ENCODE assay signal across 1 fruit fly cellular context in the genomic region with DNA sequence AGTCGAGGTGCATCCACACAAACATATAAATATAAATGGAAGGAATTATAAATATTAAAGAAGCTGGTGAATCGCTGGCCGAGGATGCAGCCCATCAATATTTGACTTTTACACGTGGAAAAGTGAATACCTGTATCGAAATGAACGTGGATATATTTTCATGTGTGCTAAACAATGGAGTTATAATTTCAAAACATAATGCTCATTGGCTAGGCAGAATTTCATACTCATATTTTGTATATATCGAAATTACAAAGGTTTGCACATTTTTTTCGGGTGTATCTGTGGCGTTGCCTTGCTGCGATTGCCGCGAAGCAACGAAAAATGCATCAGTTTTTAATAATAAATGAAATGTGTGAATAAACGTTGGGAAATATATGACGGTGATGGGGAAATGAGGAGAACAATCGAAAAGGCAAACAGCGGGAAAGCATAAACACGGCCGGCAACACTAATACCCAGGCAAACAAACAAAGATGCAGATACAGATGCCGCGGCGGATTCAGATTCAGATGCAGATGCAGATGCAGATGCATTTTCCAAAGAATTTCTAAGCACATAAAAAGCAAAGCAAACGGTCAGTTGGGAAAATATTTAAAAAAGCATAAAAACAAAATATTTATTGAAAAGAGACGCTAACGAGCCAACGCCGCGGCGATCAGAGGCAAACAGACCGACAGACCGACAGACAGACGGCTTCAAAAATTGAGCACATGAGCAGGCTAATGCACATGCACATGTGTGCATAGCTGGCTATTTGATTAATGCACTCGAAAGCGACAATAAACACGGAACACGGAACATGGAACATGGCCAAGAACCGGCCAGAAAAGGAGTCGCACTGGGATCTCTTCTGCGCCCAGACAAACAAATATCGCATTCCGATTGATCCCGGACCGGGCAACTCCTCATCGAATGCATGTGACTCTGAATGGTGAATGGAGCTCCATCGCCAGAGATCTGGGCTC.
A peak's percentile ranks its signal among the peaks of the same experiment; 100 is the strongest.
TF ChIP-seq lines count a peak whose summit lies in the region.

No protein-coding gene starts in this region.

TF ChIP-seq in whole organism, embryonic, 481 proteins besides CTCF, POLR2A, EP300 and RAD21 (continued from another document and continues in another):
- TF ChIP-seq Spps (tag; optimal IDR thresholded peaks at IDR 0.05; lab: Kevin White, UChicago) (peak; percentile 80), vvl (GFP tag; IDR thresholded peaks at IDR 0.05; lab: Robert Waterston, UW) (peak; percentile 83), CG13123 (GFP tag; optimal IDR thresholded peaks at IDR 0.05; lab: Kevin White, UChicago) (no peak), Eip74EF (GFP tag; optimal IDR thresholded peaks at IDR 0.05; lab: Kevin White, UChicago) (peak in 1 of 2 experiments; percentile 57), CG6254 (GFP tag; optimal IDR thresholded peaks at IDR 0.05; lab: Kevin White, UChicago) (peak; percentile 85), D19A (tag; optimal IDR thresholded peaks at IDR 0.05; lab: Kevin White, UChicago) (peak; percentile 67), pan (optimal IDR thresholded peaks at IDR 0.05; lab: Kevin White, UChicago) (no peak), pan (GFP tag; optimal IDR thresholded peaks at IDR 0.05 in 1 of 2, IDR thresholded peaks at IDR 0.05 in 1 of 2) (peak in 1 of 2 experiments; percentile 29), dan (GFP tag; IDR thresholded peaks at IDR 0.05; lab: Robert Waterston, UW) (peak; percentile 46; the same call in 1 of the 2 replicates), CG11093 (GFP tag; IDR thresholded peaks at IDR 0.05; lab: Robert Waterston, UW) (0 out of 3 replicates have a peak, but pooled peaks have one; percentile 13), CG7271 (tag; optimal IDR thresholded peaks at IDR 0.05; lab: Kevin White, UChicago) (no peak), Xrp1 (GFP tag; IDR thresholded peaks at IDR 0.05; lab: Robert Waterston, UW) (peak; percentile 84), crol (GFP tag; IDR thresholded peaks at IDR 0.05; lab: Robert Waterston, UW) (peak; percentile 31; the same call in 1 of the 2 replicates), NC2β (GFP tag; optimal IDR thresholded peaks at IDR 0.05; lab: Kevin White, UChicago) (peak; percentile 52), CG6654 (GFP tag; optimal IDR thresholded peaks at IDR 0.05; lab: Kevin White, UChicago) (peak; percentile 45), pros (GFP tag; optimal IDR thresholded peaks at IDR 0.05; lab: Kevin White, UChicago) (no peak), Dip3 (GFP tag; optimal IDR thresholded peaks at IDR 0.05; lab: Kevin White, UChicago) (no peak), CG2199 (GFP tag; IDR thresholded peaks at IDR 0.05; lab: Robert Waterston, UW) (peak; percentile 70; the same call in 2 of the 3 replicates), fd102C (GFP tag; optimal IDR thresholded peaks at IDR 0.05; lab: Kevin White, UChicago) (peak; percentile 45), CG16813 (GFP tag; IDR thresholded peaks at IDR 0.05; lab: Robert Waterston, UW; ENCODE audit: partially characterized antibody) (no peak), disco-r (GFP tag; optimal IDR thresholded peaks at IDR 0.05; lab: Kevin White, UChicago) (no peak), CG6813 (GFP tag; optimal IDR thresholded peaks at IDR 0.05; lab: Kevin White, UChicago) (peak; percentile 35), CG10959 (GFP tag; IDR thresholded peaks at IDR 0.05; lab: Robert Waterston, UW) (peak; percentile 72), ems (GFP tag; optimal IDR thresholded peaks at IDR 0.05; lab: Kevin White, UChicago) (peak; percentile 33), Nf-YC (tag; optimal IDR thresholded peaks at IDR 0.05; lab: Kevin White, UChicago) (no peak), CG8359 (GFP tag; optimal IDR thresholded peaks at IDR 0.05; lab: Kevin White, UChicago; ENCODE audit: borderline replicate concordance) (peak; percentile 52), pb (GFP tag; optimal IDR thresholded peaks at IDR 0.05; lab: Kevin White, UChicago) (peak; percentile 14), Camta (GFP tag; optimal IDR thresholded peaks at IDR 0.05; lab: Kevin White, UChicago) (peak; percentile 52), CG1602 (GFP tag; optimal IDR thresholded peaks at IDR 0.05; lab: Kevin White, UChicago) (peak; percentile 3), Jarid2 (GFP tag; optimal IDR thresholded peaks at IDR 0.05; lab: Kevin White, UChicago) (peak; percentile 16), lov (optimal IDR thresholded peaks at IDR 0.05; lab: Kevin White, UChicago) (no peak), lov (GFP tag; IDR thresholded peaks at IDR 0.05; lab: Robert Waterston, UW) (peak; percentile 76; the same call in 1 of the 3 replicates), Oli (tag; optimal IDR thresholded peaks at IDR 0.05; lab: Kevin White, UChicago) (peak; percentile 17), az2 (GFP tag; optimal IDR thresholded peaks at IDR 0.05; lab: Kevin White, UChicago) (peak; percentile 53), sc (optimal IDR thresholded peaks at IDR 0.05; lab: Kevin White, UChicago) (no peak), sc (GFP tag; optimal IDR thresholded peaks at IDR 0.05; lab: Kevin White, UChicago) (peak; percentile 56), gce (GFP tag; IDR thresholded peaks at IDR 0.05; lab: Robert Waterston, UW) (no peak), Atf-2 (GFP tag; optimal IDR thresholded peaks at IDR 0.05; lab: Kevin White, UChicago) (peak; percentile 21), dpn (GFP tag; optimal IDR thresholded peaks at IDR 0.05; lab: Kevin White, UChicago) (peak; percentile 7 to 16), Nf-YB (GFP tag; optimal IDR thresholded peaks at IDR 0.05; lab: Kevin White, UChicago) (peak; percentile 9), CG4404 (GFP tag; IDR thresholded peaks at IDR 0.05; lab: Robert Waterston, UW) (peak; percentile 63), CG18476 (GFP tag; optimal IDR thresholded peaks at IDR 0.05; lab: Kevin White, UChicago) (peak; percentile 14), otp (GFP tag; IDR thresholded peaks at IDR 0.05; lab: Robert Waterston, UW) (peak; percentile 38; the same call in 1 of the 3 replicates), CG34422 (GFP tag; IDR thresholded peaks at IDR 0.05; lab: Robert Waterston, UW) (0 out of 3 replicates have a peak, but pooled peaks have one; percentile 22), CG15601 (tag; optimal IDR thresholded peaks at IDR 0.05; lab: Kevin White, UChicago) (peak; percentile 64), CG5180 (GFP tag; optimal IDR thresholded peaks at IDR 0.05; lab: Kevin White, UChicago) (no peak), CG9727 (GFP tag; optimal IDR thresholded peaks at IDR 0.05; lab: Kevin White, UChicago) (peak; percentile 75), dmrt11E (tag; optimal IDR thresholded peaks at IDR 0.05; lab: Kevin White, UChicago) (peak; percentile 80), CG6854 (GFP tag; optimal IDR thresholded peaks at IDR 0.05; lab: Kevin White, UChicago) (no peak), tgo (GFP tag; IDR thresholded peaks at IDR 0.05; lab: Robert Waterston, UW) (peak; percentile 50; the same call in 2 of the 3 replicates), CG7556 (GFP tag; optimal IDR thresholded peaks at IDR 0.05; lab: Kevin White, UChicago) (peak; percentile 28), row (GFP tag; IDR thresholded peaks at IDR 0.05; lab: Robert Waterston, UW) (peak; percentile 44; the same call in 2 of the 3 replicates), pita (GFP tag; optimal IDR thresholded peaks at IDR 0.05; lab: Kevin White, UChicago) (no peak), CG3995 (GFP tag; optimal IDR thresholded peaks at IDR 0.05; lab: Kevin White, UChicago) (no peak), gt (GFP tag; IDR thresholded peaks at IDR 0.05; lab: Robert Waterston, UW) (peak; percentile 62), chn (GFP tag; optimal IDR thresholded peaks at IDR 0.05; lab: Kevin White, UChicago) (peak; percentile 42), Myb (GFP tag; optimal IDR thresholded peaks at IDR 0.05; lab: Kevin White, UChicago) (no peak), CG14710 (tag; optimal IDR thresholded peaks at IDR 0.05; lab: Kevin White, UChicago) (peak; percentile 78), cato (GFP tag; optimal IDR thresholded peaks at IDR 0.05; lab: Kevin White, UChicago; ENCODE audit: borderline replicate concordance) (peak; percentile 9), CG12391 (tag; optimal IDR thresholded peaks at IDR 0.05; lab: Kevin White, UChicago) (peak; percentile 59), toy (GFP tag; IDR thresholded peaks at IDR 0.05; lab: Robert Waterston, UW) (no peak), ara (GFP tag; IDR thresholded peaks at IDR 0.05; lab: Robert Waterston, UW) (peak; percentile 77), ab (GFP tag; optimal IDR thresholded peaks at IDR 0.05; lab: Kevin White, UChicago) (no peak), CG10979 (tag; optimal IDR thresholded peaks at IDR 0.05; lab: Kevin White, UChicago) (peak; percentile 87), zfh1 (GFP tag; IDR thresholded peaks at IDR 0.05; lab: Robert Waterston, UW) (peak; percentile 81), Sox102F (GFP tag; optimal IDR thresholded peaks at IDR 0.05; lab: Kevin White, UChicago) (peak; percentile 49), CG12104 (GFP tag; optimal IDR thresholded peaks at IDR 0.05; lab: Kevin White, UChicago) (peak; percentile 42), lab (GFP tag; optimal IDR thresholded peaks at IDR 0.05; lab: Kevin White, UChicago) (no peak), Xbp1 (GFP tag; optimal IDR thresholded peaks at IDR 0.05; lab: Kevin White, UChicago) (peak; percentile 35), Dad (GFP tag; optimal IDR thresholded peaks at IDR 0.05; lab: Kevin White, UChicago) (no peak), org-1 (GFP tag; optimal IDR thresholded peaks at IDR 0.05; lab: Kevin White, UChicago) (no peak), H15 (GFP tag; IDR thresholded peaks at IDR 0.05; lab: Robert Waterston, UW) (0 out of 3 replicates have a peak, but pooled peaks have one; percentile 33), fd64A (GFP tag; optimal IDR thresholded peaks at IDR 0.05; lab: Kevin White, UChicago) (peak; percentile 10), Ptx1 (GFP tag; IDR thresholded peaks at IDR 0.05; lab: Robert Waterston, UW) (peak; percentile 37), Taf1 (GFP tag; IDR thresholded peaks at IDR 0.05; lab: Robert Waterston, UW) (no peak), CoRest (tag; optimal IDR thresholded peaks at IDR 0.05; lab: Kevin White, UChicago) (peak; percentile 45), zen (tag; optimal IDR thresholded peaks at IDR 0.05; lab: Kevin White, UChicago) (peak; percentile 49), sug (tag; optimal IDR thresholded peaks at IDR 0.05; lab: Kevin White, UChicago) (no peak), Elba2 (GFP tag; optimal IDR thresholded peaks at IDR 0.05; lab: Kevin White, UChicago) (no peak), CG11695 (GFP tag; IDR thresholded peaks at IDR 0.05; lab: Robert Waterston, UW) (0 out of 3 replicates have a peak, but pooled peaks have one; percentile 34), Hr78 (GFP tag; optimal IDR thresholded peaks at IDR 0.05; lab: Kevin White, UChicago) (peak in 1 of 2 experiments; percentile 4), ranshi (GFP tag; IDR thresholded peaks at IDR 0.05; lab: Robert Waterston, UW) (peak; percentile 69), trem (tag; optimal IDR thresholded peaks at IDR 0.05; lab: Kevin White, UChicago) (peak; percentile 78), CG1603 (tag; optimal IDR thresholded peaks at IDR 0.05; lab: Kevin White, UChicago) (peak; percentile 64), nerfin-1 (tag; optimal IDR thresholded peaks at IDR 0.05; lab: Kevin White, UChicago) (peak; percentile 68), chinmo (GFP tag; IDR thresholded peaks at IDR 0.05; lab: Robert Waterston, UW; ENCODE audit: partially characterized antibody) (no peak), bab2 (GFP tag; optimal IDR thresholded peaks at IDR 0.05; lab: Kevin White, UChicago) (peak; percentile 39), ac (GFP tag; optimal IDR thresholded peaks at IDR 0.05; lab: Kevin White, UChicago) (peak; percentile 31), stc (GFP tag; IDR thresholded peaks at IDR 0.05; lab: Robert Waterston, UW) (no peak), CG18011 (GFP tag; optimal IDR thresholded peaks at IDR 0.05; lab: Kevin White, UChicago) (no peak), chm (GFP tag; IDR thresholded peaks at IDR 0.05; lab: Robert Waterston, UW) (peak; percentile 76; the same call in 1 of the 2 replicates), D (optimal IDR thresholded peaks at IDR 0.05; lab: Kevin White, UChicago) (no peak), D (GFP tag; optimal IDR thresholded peaks at IDR 0.05; lab: Kevin White, UChicago) (peak; percentile 79), CG18764 (GFP tag; optimal IDR thresholded peaks at IDR 0.05; lab: Kevin White, UChicago) (peak; percentile 32), CG4360 (GFP tag; IDR thresholded peaks at IDR 0.05; lab: Robert Waterston, UW) (peak; percentile 53; the same call in 1 of the 2 replicates), Sry-δ (GFP tag; optimal IDR thresholded peaks at IDR 0.05; lab: Kevin White, UChicago) (no peak), Sox100B (GFP tag; optimal IDR thresholded peaks at IDR 0.05; lab: Kevin White, UChicago) (peak; percentile 19), nmo (GFP tag; optimal IDR thresholded peaks at IDR 0.05; lab: Kevin White, UChicago) (peak; percentile 71), dati (GFP tag; IDR thresholded peaks at IDR 0.05; lab: Robert Waterston, UW) (no peak), Gsc (GFP tag; IDR thresholded peaks at IDR 0.05; lab: Robert Waterston, UW) (0 out of 2 replicates have a peak, but pooled peaks have one; percentile 21), cad (GFP tag; optimal IDR thresholded peaks at IDR 0.05; lab: Kevin White, UChicago) (no peak), HLH54F (GFP tag; optimal IDR thresholded peaks at IDR 0.05; lab: Kevin White, UChicago) (no peak), onecut (GFP tag; IDR thresholded peaks at IDR 0.05; lab: Robert Waterston, UW) (peak; percentile 28; the same call in 1 of the 2 replicates), oc (tag; optimal IDR thresholded peaks at IDR 0.05; lab: Kevin White, UChicago) (peak; percentile 12), pfk (GFP tag; optimal IDR thresholded peaks at IDR 0.05; lab: Kevin White, UChicago) (peak; percentile 49), CG7839 (tag; optimal IDR thresholded peaks at IDR 0.05; lab: Kevin White, UChicago) (peak; percentile 65), dm (GFP tag; optimal IDR thresholded peaks at IDR 0.05; lab: Kevin White, UChicago) (no peak), Hr51 (GFP tag; optimal IDR thresholded peaks at IDR 0.05; lab: Kevin White, UChicago) (peak in 1 of 2 experiments; percentile 4), pum (GFP tag; optimal IDR thresholded peaks at IDR 0.05; lab: Kevin White, UChicago) (peak; percentile 52), CG10431 (GFP tag; optimal IDR thresholded peaks at IDR 0.05; lab: Kevin White, UChicago) (peak; percentile 8), CG17328 (GFP tag; IDR thresholded peaks at IDR 0.05; lab: Robert Waterston, UW) (peak; percentile 64), corto (GFP tag; optimal IDR thresholded peaks at IDR 0.05; lab: Kevin White, UChicago) (peak; percentile 77), Side (GFP tag; optimal IDR thresholded peaks at IDR 0.05; lab: Kevin White, UChicago) (peak; percentile 46), CG11247 (GFP tag; IDR thresholded peaks at IDR 0.05; lab: Robert Waterston, UW) (no peak), CG3407 (GFP tag; optimal IDR thresholded peaks at IDR 0.05; lab: Kevin White, UChicago) (peak; percentile 4), CG10565 (GFP tag; optimal IDR thresholded peaks at IDR 0.05; lab: Kevin White, UChicago) (no peak), aop (GFP tag; IDR thresholded peaks at IDR 0.05; lab: Robert Waterston, UW) (no peak)
